Fruit fly (Drosophila melanogaster) Kc167 (cell line): ENCODE data around the gene Pnn.

Source experiments
- Myc ChIP-seq: fragments of >200 bp; optimal IDR thresholded peaks from 2 replicates; lab custom pipeline; 2017; ENCODE audit warnings: missing external identifiers
- h ChIP-seq: fragments of >200 bp; optimal IDR thresholded peaks from 3 replicates; lab custom pipeline; 2018; ENCODE audit warnings: missing external identifiers
- psq ChIP-seq: fragments of >200 bp; optimal IDR thresholded peaks from 2 replicates; lab custom pipeline; 2017; ENCODE audit warnings: missing external identifiers

DNA sequence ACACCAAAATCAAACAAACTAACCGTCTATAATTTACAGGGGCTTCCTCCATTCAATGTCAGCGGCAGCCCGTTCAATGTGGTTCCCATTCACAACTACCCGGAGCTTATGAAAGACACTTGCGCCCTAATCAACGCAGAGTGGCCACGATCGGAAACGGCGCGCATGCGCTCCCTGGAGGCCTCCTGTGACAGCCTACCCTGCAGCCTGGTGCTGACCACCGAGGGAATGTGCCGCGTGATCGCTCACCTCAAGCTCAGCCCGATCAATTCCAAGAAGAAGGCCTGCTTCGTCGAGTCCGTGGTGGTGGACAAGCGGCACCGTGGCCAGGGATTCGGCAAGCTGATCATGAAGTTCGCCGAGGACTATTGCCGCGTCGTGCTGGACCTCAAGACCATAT lies 28.2 kb downstream of the Pnn start, which contains the start of gene MED6:
- TF ChIP-seq Myc (no peak), psq (lab: Kevin White, UChicago) (no peak), h (lab: Kevin White, UChicago) (no peak)
